Fruit fly (Drosophila melanogaster) whole organism, embryonic: ENCODE results near the gene hop.

Source experiments
- Abd-B ChIP-seq: fragments of 200-800 bp; sonication (Bioruptor generic); optimal IDR thresholded peaks from 2 replicates; lab custom pipeline; 2018; ENCODE audit warnings: missing biosample characterization, mild to moderate bottlenecking, missing genetic modification characterization, moderate library complexity
- Atf3 ChIP-seq: fragments of 200-800 bp; sonication (Bioruptor generic); optimal IDR thresholded peaks from 3 replicates; lab custom pipeline; 2016; ENCODE audit warnings: missing biosample characterization, missing genetic modification characterization
- B-H2 ChIP-seq: fragments of 200-800 bp; sonication (Bioruptor generic); optimal IDR thresholded peaks from 2 replicates; lab custom pipeline; 2018; ENCODE audit warnings: missing biosample characterization, mild to moderate bottlenecking, missing genetic modification characterization
- BEAF-32 ChIP-seq: fragments of 200-800 bp; sonication (Bioruptor generic); optimal IDR thresholded peaks from 3 replicates; lab custom pipeline; 2017; ENCODE audit warnings: missing biosample characterization, missing genetic modification characterization, mild to moderate bottlenecking, moderate library complexity, missing genetic modification reagents
- Bgb ChIP-seq: fragments of 200-800 bp; sonication (Bioruptor generic); IDR thresholded peaks from 2 replicates; pipeline ENCODE4 v1.3.6; 2022; ENCODE audit warnings: missing biosample characterization, missing genetic modification characterization; ENCODE audit not compliant: partially characterized antibody
- C15 ChIP-seq: fragments of 200-800 bp; sonication (Bioruptor generic); IDR thresholded peaks from 3 replicates; pipeline ENCODE4 v1.3.6; 2022; ENCODE audit warnings: missing biosample characterization, missing genetic modification characterization
- CG11085 ChIP-seq: fragments of 200-800 bp; sonication (Bioruptor generic); IDR thresholded peaks from 2 replicates; pipeline ENCODE4 v1.3.6; 2022; ENCODE audit warnings: missing biosample characterization, missing genetic modification characterization
- CG11456 ChIP-seq: fragments of 200-800 bp; sonication (Bioruptor generic); IDR thresholded peaks from 3 replicates; pipeline ENCODE4 v1.3.6; 2022; ENCODE audit warnings: missing biosample characterization, missing genetic modification characterization
- CG11723 ChIP-seq: fragments of 200-800 bp; sonication (Bioruptor generic); optimal IDR thresholded peaks from 2 replicates; lab custom pipeline; 2017; ENCODE audit warnings: missing biosample characterization, mild to moderate bottlenecking, missing genetic modification characterization
- CG12155 ChIP-seq: fragments of 200-800 bp; sonication (Bioruptor generic); optimal IDR thresholded peaks from 3 replicates; lab custom pipeline; 2016; ENCODE audit warnings: missing biosample characterization, missing genetic modification characterization
- CG13123 ChIP-seq: fragments of 200-800 bp; sonication (Bioruptor generic); optimal IDR thresholded peaks from 2 replicates; lab custom pipeline; 2016; ENCODE audit warnings: missing biosample characterization, missing genetic modification characterization
- CG13287 ChIP-seq: fragments of 200-800 bp; sonication (Bioruptor generic); IDR thresholded peaks from 2 replicates; pipeline ENCODE4 v1.3.6; 2022; ENCODE audit warnings: missing biosample characterization, missing genetic modification characterization; ENCODE audit not compliant: partially characterized antibody
- CG15011 ChIP-seq: fragments of 200-800 bp; sonication (Bioruptor generic); optimal IDR thresholded peaks from 3 replicates; lab custom pipeline; 2018; ENCODE audit warnings: missing biosample characterization, mild to moderate bottlenecking, missing genetic modification characterization
- CG15601 ChIP-seq: fragments of 200-800 bp; sonication (Bioruptor generic); optimal IDR thresholded peaks from 3 replicates; lab custom pipeline; 2019; ENCODE audit warnings: missing biosample characterization, mild to moderate bottlenecking, missing genetic modification characterization, moderate library complexity
- CG15696 ChIP-seq: fragments of 200-800 bp; sonication (Bioruptor generic); optimal IDR thresholded peaks from 2 replicates; lab custom pipeline; 2019; ENCODE audit warnings: missing biosample characterization, mild to moderate bottlenecking, missing genetic modification characterization, moderate library complexity
- CG17186 ChIP-seq: fragments of 200-800 bp; sonication (Bioruptor generic); optimal IDR thresholded peaks from 3 replicates; lab custom pipeline; 2017; ENCODE audit warnings: missing biosample characterization, missing genetic modification reagents, missing genetic modification characterization
- CG17612 ChIP-seq: fragments of 200-800 bp; sonication (Bioruptor generic); IDR thresholded peaks from 2 replicates; pipeline ENCODE4 v1.3.6; 2022; ENCODE audit warnings: missing biosample characterization, missing genetic modification characterization
- CG17912 ChIP-seq: fragments of 200-800 bp; sonication (Bioruptor generic); optimal IDR thresholded peaks from 2 replicates; lab custom pipeline; 2018; ENCODE audit warnings: missing biosample characterization, mild to moderate bottlenecking, missing genetic modification characterization
- CG18476 ChIP-seq: fragments of 200-800 bp; sonication (Bioruptor generic); optimal IDR thresholded peaks from 2 replicates; lab custom pipeline; 2016; ENCODE audit warnings: missing biosample characterization, mild to moderate bottlenecking, missing genetic modification characterization
- CG2678 ChIP-seq: fragments of 200-800 bp; sonication (Bioruptor generic); optimal IDR thresholded peaks from 3 replicates; lab custom pipeline; 2019; ENCODE audit warnings: missing biosample characterization, mild to moderate bottlenecking, missing genetic modification characterization, moderate library complexity
- CG2889 ChIP-seq: fragments of 200-800 bp; sonication (Bioruptor generic); IDR thresholded peaks from 3 replicates; pipeline ENCODE4 v1.3.6; 2022; ENCODE audit warnings: missing biosample characterization, missing genetic modification characterization
- CG31224 ChIP-seq: fragments of 200-800 bp; sonication (Bioruptor generic); IDR thresholded peaks from 2 replicates; pipeline ENCODE4 v1.3.6; 2022; ENCODE audit warnings: missing biosample characterization, missing genetic modification characterization
- CG32767 ChIP-seq: fragments of 200-800 bp; sonication (Bioruptor generic); IDR thresholded peaks from 2 replicates; pipeline ENCODE4 v1.3.6; 2022; ENCODE audit warnings: missing biosample characterization, missing genetic modification characterization
- CG34376 ChIP-seq: fragments of 200-800 bp; sonication (Bioruptor generic); optimal IDR thresholded peaks from 2 replicates; lab custom pipeline; 2018; ENCODE audit warnings: missing biosample characterization, mild to moderate bottlenecking, missing genetic modification characterization
- CG4820 ChIP-seq: fragments of 200-800 bp; sonication (Bioruptor generic); optimal IDR thresholded peaks from 3 replicates; lab custom pipeline; 2016; ENCODE audit warnings: missing biosample characterization, missing genetic modification characterization
- CG6272 ChIP-seq: fragments of 200-800 bp; sonication (Bioruptor generic); IDR thresholded peaks from 2 replicates; pipeline ENCODE4 v1.3.6; 2022; ENCODE audit warnings: missing biosample characterization, missing genetic modification characterization
- CG8290 ChIP-seq, 3 experiments: fragments of 200-800 bp; sonication (Bioruptor generic); optimal IDR thresholded peaks; 2 replicates each; lab custom pipeline; 2016 to 2019; ENCODE audit warnings: missing biosample characterization in 3 of 3, missing genetic modification characterization in 3 of 3, mild to moderate bottlenecking in 2 of 3, moderate library complexity in 1 of 3
- CG8924 ChIP-seq: fragments of 200-800 bp; optimal IDR thresholded peaks from 3 replicates; lab custom pipeline; 2019; ENCODE audit warnings: missing biosample characterization, mild to moderate bottlenecking, missing genetic modification characterization, moderate library complexity
- CrebB ChIP-seq: fragments of 200-800 bp; sonication (Bioruptor generic); optimal IDR thresholded peaks from 3 replicates; lab custom pipeline; 2018; ENCODE audit warnings: missing biosample characterization, mild to moderate bottlenecking, missing genetic modification characterization
- Gug ChIP-seq: fragments of 200-800 bp; sonication (Bioruptor generic); IDR thresholded peaks from 4 replicates; pipeline ENCODE4 v1.3.6; 2022; ENCODE audit warnings: missing biosample characterization, missing genetic modification characterization
- MBD-R2 ChIP-seq: fragments of 200-800 bp; sonication (Bioruptor generic); IDR thresholded peaks from 2 replicates; pipeline ENCODE4 v1.3.6; 2022; ENCODE audit warnings: missing biosample characterization, missing genetic modification characterization
- Oaz ChIP-seq: fragments of 200-800 bp; sonication (Bioruptor generic); IDR thresholded peaks from 2 replicates; pipeline ENCODE4 v1.3.6; 2022; ENCODE audit warnings: missing biosample characterization, missing genetic modification characterization
- Poxn ChIP-seq: fragments of 200-800 bp; sonication (Bioruptor generic); IDR thresholded peaks from 2 replicates; pipeline ENCODE4 v1.3.6; 2022; ENCODE audit warnings: missing biosample characterization, missing genetic modification characterization
- Sin3A ChIP-seq: fragments of >200 bp; optimal IDR thresholded peaks from 2 replicates; lab custom pipeline; 2018
- Spps ChIP-seq: fragments of 200-800 bp; sonication (Bioruptor generic); optimal IDR thresholded peaks from 2 replicates; lab custom pipeline; 2018; ENCODE audit warnings: missing biosample characterization, mild to moderate bottlenecking, missing genetic modification characterization
- Trl ChIP-seq, 3 experiments: fragments of >200 bp in 2 of 3; fragments of 200-800 bp in 1 of 3; sonication (Bioruptor generic) in 1 of 3; optimal IDR thresholded peaks; 2 replicates in 1 of 3; 3 replicates in 2 of 3; lab custom pipeline; 2016 to 2017; ENCODE audit warnings: missing biosample characterization in 1 of 3, missing genetic modification characterization in 1 of 3
- Vsx1 ChIP-seq: fragments of 200-800 bp; sonication (Bioruptor generic); optimal IDR thresholded peaks from 2 replicates; lab custom pipeline; 2017; ENCODE audit warnings: missing biosample characterization, mild to moderate bottlenecking, missing genetic modification characterization, missing genetic modification reagents
- YL-1 ChIP-seq: fragments of 200-800 bp; sonication (Bioruptor generic); optimal IDR thresholded peaks from 3 replicates; lab custom pipeline; 2017; ENCODE audit warnings: missing biosample characterization, mild to moderate bottlenecking, missing genetic modification characterization
- ase ChIP-seq: fragments of 200-800 bp; sonication (Bioruptor generic); IDR thresholded peaks from 3 replicates; pipeline ENCODE4 v1.3.6; 2022; ENCODE audit warnings: missing biosample characterization, missing genetic modification characterization
- bigmax ChIP-seq: fragments of 200-800 bp; sonication (Bioruptor generic); optimal IDR thresholded peaks from 2 replicates; lab custom pipeline; 2018; ENCODE audit warnings: missing biosample characterization, mild to moderate bottlenecking, missing genetic modification characterization
- br ChIP-seq: fragments of >200 bp; optimal IDR thresholded peaks from 2 replicates; lab custom pipeline; 2017
- chm ChIP-seq: fragments of 200-800 bp; sonication (Bioruptor generic); IDR thresholded peaks from 2 replicates; pipeline ENCODE4 v1.3.6; 2022; ENCODE audit warnings: missing biosample characterization, missing genetic modification characterization
- cwo ChIP-seq: fragments of 200-800 bp; sonication (Bioruptor generic); optimal IDR thresholded peaks from 3 replicates; lab custom pipeline; 2017; ENCODE audit warnings: missing biosample characterization, missing genetic modification characterization, mild to moderate bottlenecking, moderate library complexity, missing genetic modification reagents
- eve ChIP-seq, 2 experiments: fragments of >200 bp; optimal IDR thresholded peaks; 2 replicates each; lab custom pipeline; 2017; ENCODE audit warnings: missing biosample characterization in 2 of 2, missing genetic modification characterization in 2 of 2
- fu2 ChIP-seq: fragments of 200-800 bp; sonication (Bioruptor generic); optimal IDR thresholded peaks from 2 replicates; lab custom pipeline; 2016; ENCODE audit warnings: missing biosample characterization, missing genetic modification characterization
- gfzf ChIP-seq: fragments of 200-800 bp; sonication (Bioruptor generic); optimal IDR thresholded peaks from 2 replicates; lab custom pipeline; 2016; ENCODE audit warnings: missing biosample characterization, mild to moderate bottlenecking, missing genetic modification characterization, moderate library complexity
- hth ChIP-seq: fragments of >200 bp; optimal IDR thresholded peaks from 2 replicates; lab custom pipeline; 2017; ENCODE audit warnings: inconsistent platforms
- mld ChIP-seq: fragments of 200-800 bp; sonication (Bioruptor generic); IDR thresholded peaks from 3 replicates; pipeline ENCODE4 v1.3.6; 2022; ENCODE audit warnings: missing biosample characterization, missing genetic modification characterization; ENCODE audit not compliant: partially characterized antibody
- sisA ChIP-seq: fragments of 200-800 bp; sonication (Bioruptor generic); IDR thresholded peaks from 2 replicates; pipeline ENCODE4 v1.3.6; 2022; ENCODE audit warnings: missing biosample characterization, missing genetic modification characterization
- tap ChIP-seq: fragments of 200-800 bp; optimal IDR thresholded peaks from 3 replicates; lab custom pipeline; 2019; ENCODE audit warnings: missing biosample characterization, mild to moderate bottlenecking, missing genetic modification characterization, moderate library complexity
- ttk ChIP-seq: fragments of 200-800 bp; sonication (Bioruptor generic); IDR thresholded peaks from 2 replicates; pipeline ENCODE4 v2.1.2; 2022; ENCODE audit warnings: missing biosample characterization, missing genetic modification characterization
- vvl ChIP-seq: fragments of 200-800 bp; sonication (Bioruptor generic); IDR thresholded peaks from 2 replicates; pipeline ENCODE4 v1.3.6; 2022; ENCODE audit warnings: missing biosample characterization, missing genetic modification characterization

hop gene

dm6 chrX:11359081-11359481, 8.8 kb downstream of the hop start, which contains the start of gene Pa1 (continued):
- TF ChIP-seq CG15601 (tag; lab: Kevin White, UChicago) (peak; percentile 5), CG15696 (no peak), ttk (GFP tag; lab: Robert Waterston, UW) (no peak), Abd-B (GFP tag; lab: Kevin White, UChicago) (no peak), tap (no peak), CG11723 (no peak), Vsx1 (GFP tag; lab: Kevin White, UChicago) (no peak), CG2889 (GFP tag; lab: Robert Waterston, UW) (no peak), BEAF-32 (GFP tag; lab: Kevin White, UChicago) (peak; percentile 62), C15 (GFP tag; lab: Robert Waterston, UW) (no peak), CG32767 (GFP tag; lab: Robert Waterston, UW) (no peak), CG13287 (GFP tag; lab: Robert Waterston, UW) (peak; percentile 80), CG8290 (GFP tag; optimal IDR thresholded peaks at IDR 0.05; lab: Kevin White, UChicago) (no peak), CG8290 (tag; optimal IDR thresholded peaks at IDR 0.05; lab: Kevin White, UChicago) (no peak), Trl (optimal IDR thresholded peaks at IDR 0.05; lab: Kevin White, UChicago) (no peak), Trl (GFP tag; optimal IDR thresholded peaks at IDR 0.05; lab: Kevin White, UChicago) (no peak), eve (GFP tag; optimal IDR thresholded peaks at IDR 0.05; lab: Kevin White, UChicago) (no peak), CG13123 (GFP tag; lab: Kevin White, UChicago) (no peak), CG2678 (tag; lab: Kevin White, UChicago) (no peak), B-H2 (GFP tag; lab: Kevin White, UChicago) (no peak), cwo (no peak), hth (lab: Kevin White, UChicago) (no peak), CG34376 (GFP tag; lab: Kevin White, UChicago) (peak; percentile 11), CG8924 (tag; lab: Kevin White, UChicago) (no peak), bigmax (GFP tag; lab: Kevin White, UChicago) (no peak), Gug (no peak), CG17912 (GFP tag; lab: Kevin White, UChicago) (no peak), Oaz (no peak), chm (0 out of 2 replicates have a peak, but pooled peaks have one; percentile 12), CrebB (tag; lab: Kevin White, UChicago) (no peak), CG17186 (GFP tag; lab: Kevin White, UChicago) (no peak), CG11456 (GFP tag; lab: Robert Waterston, UW) (no peak), CG11085 (GFP tag; lab: Robert Waterston, UW) (no peak), CG6272 (GFP tag; lab: Robert Waterston, UW) (no peak), Poxn (no peak), MBD-R2 (GFP tag; lab: Robert Waterston, UW) (peak; percentile 46), gfzf (GFP tag; lab: Kevin White, UChicago) (peak; percentile 12), br (lab: Kevin White, UChicago) (no peak), Sin3A (lab: Kevin White, UChicago) (peak; percentile 7), CG17612 (GFP tag; lab: Robert Waterston, UW) (no peak), ase (no peak), vvl (GFP tag; lab: Robert Waterston, UW) (no peak; the same call in 1 of the 2 replicates), CG15011 (GFP tag; lab: Kevin White, UChicago) (no peak), sisA (no peak), CG12155 (no peak), Spps (tag; lab: Kevin White, UChicago) (no peak), CG31224 (no peak), mld (GFP tag; lab: Robert Waterston, UW) (0 out of 3 replicates have a peak, but pooled peaks have one; percentile 49), CG4820 (no peak), YL-1 (GFP tag; lab: Kevin White, UChicago) (peak; percentile 71), Bgb (peak; percentile 80), fu2 (no peak), CG18476 (GFP tag; lab: Kevin White, UChicago) (no peak), Atf3 (GFP tag; lab: Kevin White, UChicago) (no peak)
